Worm (Caenorhabditis elegans) whole organism, L4 larva: Measurements from ENCODE around the gene M106.8.
A peak's percentile ranks its signal among the peaks of the same experiment; 100 is the strongest.

Source experiments
- F49E8.2 ChIP-seq: sonication (generic microtip); optimal IDR thresholded peaks from 2 replicates; lab custom pipeline; 2016; ENCODE audit warnings: missing compliant biosample characterization, mild to moderate bottlenecking, missing genetic modification characterization, borderline replicate concordance
- T26A8.4 ChIP-seq: fragments of 200-800 bp; sonication (Bioruptor generic); IDR thresholded peaks from 2 replicates; pipeline ENCODE4 v1.3.6; 2022; ENCODE audit warnings: missing genetic modification characterization, missing compliant biosample characterization
- Y105C5A.15 ChIP-seq: fragments of 200-800 bp; sonication (Bioruptor generic); IDR thresholded peaks from 2 replicates; pipeline ENCODE4 v1.3.6; 2022; ENCODE audit warnings: missing genetic modification characterization, missing compliant biosample characterization
- ZK337.2 ChIP-seq: fragments of 200-800 bp; sonication (Bioruptor generic); IDR thresholded peaks from 2 replicates; pipeline ENCODE4 v1.3.6; 2022; ENCODE audit warnings: missing genetic modification reagents, missing genetic modification characterization, missing compliant biosample characterization
- ZK546.5 ChIP-seq, 2 experiments: sonication (generic microtip); optimal IDR thresholded peaks; 2 replicates each; lab custom pipeline; 2017; ENCODE audit warnings: missing biosample characterization in 2 of 2, missing genetic modification characterization in 2 of 2
- ama-1 ChIP-seq: fragments of 150-350 bp; optimal IDR thresholded peaks from 2 replicates; lab custom pipeline; 2014; ENCODE audit warnings: inconsistent platforms, mixed read lengths
- attf-4 ChIP-seq: sonication (generic microtip); optimal IDR thresholded peaks from 3 replicates; lab custom pipeline; 2017; ENCODE audit warnings: missing biosample characterization, missing genetic modification characterization
- ceh-20 ChIP-seq: fragments of 200-800 bp; sonication (Bioruptor generic); IDR thresholded peaks from 2 replicates; pipeline ENCODE4 v1.3.6; 2022; ENCODE audit warnings: missing genetic modification reagents, missing genetic modification characterization, missing compliant biosample characterization
- ceh-28 ChIP-seq: fragments of 150-350 bp; optimal IDR thresholded peaks from 2 replicates; lab custom pipeline; 2014; ENCODE audit warnings: missing biosample characterization, missing genetic modification reagents, missing genetic modification characterization
- ceh-32 ChIP-seq: sonication (generic microtip); optimal IDR thresholded peaks from 2 replicates; lab custom pipeline; 2016; ENCODE audit warnings: mild to moderate bottlenecking, missing genetic modification characterization, missing compliant biosample characterization; ENCODE audit not compliant: poor library complexity
- ceh-62 ChIP-seq: sonication (generic microtip); optimal IDR thresholded peaks from 2 replicates; lab custom pipeline; 2017; ENCODE audit warnings: missing biosample characterization, missing genetic modification characterization
- ceh-82 ChIP-seq: sonication (generic microtip); optimal IDR thresholded peaks from 2 replicates; lab custom pipeline; 2017; ENCODE audit warnings: missing biosample characterization, missing genetic modification characterization
- ces-1 ChIP-seq: fragments of 150-350 bp; sonication (generic microtip); optimal IDR thresholded peaks from 4 replicates; lab custom pipeline; 2014; ENCODE audit warnings: missing biosample characterization, missing genetic modification reagents, missing genetic modification characterization
- ctbp-1 ChIP-seq: fragments of 200-800 bp; sonication (Bioruptor generic); IDR thresholded peaks from 2 replicates; pipeline ENCODE4 v1.3.6; 2022; ENCODE audit warnings: missing genetic modification reagents, missing genetic modification characterization, missing compliant biosample characterization
- dmd-6 ChIP-seq: fragments of 200-800 bp; sonication (Bioruptor generic); IDR thresholded peaks from 2 replicates; pipeline ENCODE4 v1.3.6; 2022; ENCODE audit warnings: missing genetic modification reagents, missing genetic modification characterization, missing compliant biosample characterization
- dpl-1 ChIP-seq: fragments of 150-350 bp; optimal IDR thresholded peaks from 2 replicates; lab custom pipeline; 2014; ENCODE audit warnings: missing biosample characterization, missing genetic modification reagents, missing genetic modification characterization
- egl-43 ChIP-seq: fragments of 200-800 bp; sonication (Bioruptor generic); IDR thresholded peaks from 2 replicates; pipeline ENCODE4 v1.3.6; 2022; ENCODE audit warnings: missing genetic modification reagents, missing genetic modification characterization, missing compliant biosample characterization
- fos-1 ChIP-seq: fragments of 150-350 bp; optimal IDR thresholded peaks from 2 replicates; lab custom pipeline; 2014; ENCODE audit warnings: missing biosample characterization, missing genetic modification characterization
- gei-8 ChIP-seq: fragments of 200-800 bp; sonication (Bioruptor generic); optimal IDR thresholded peaks from 2 replicates; lab custom pipeline; 2018; ENCODE audit warnings: mild to moderate bottlenecking, missing genetic modification characterization, missing compliant biosample characterization
- hlh-11 ChIP-seq: fragments of 200-800 bp; sonication (Bioruptor generic); optimal IDR thresholded peaks from 2 replicates; lab custom pipeline; 2018; ENCODE audit warnings: mild to moderate bottlenecking, missing genetic modification characterization, missing compliant biosample characterization
- hlh-30 ChIP-seq: sonication (generic microtip); optimal IDR thresholded peaks from 2 replicates; lab custom pipeline; 2017; ENCODE audit warnings: antibody characterized with exemption, mild to moderate bottlenecking, missing genetic modification characterization, missing compliant biosample characterization; ENCODE audit not compliant: insufficient read depth
- jun-1 ChIP-seq: fragments of 150-350 bp; optimal IDR thresholded peaks from 2 replicates; lab custom pipeline; 2014; ENCODE audit warnings: missing biosample characterization, missing genetic modification reagents, missing genetic modification characterization
- lim-7 ChIP-seq: fragments of 200-800 bp; sonication (Bioruptor generic); IDR thresholded peaks from 2 replicates; pipeline ENCODE4 v1.3.6; 2022; ENCODE audit warnings: missing genetic modification characterization, missing compliant biosample characterization
- lin-1 ChIP-seq: fragments of 200-800 bp; sonication (Bioruptor generic); IDR thresholded peaks from 2 replicates; pipeline ENCODE4 v1.3.6; 2022; ENCODE audit warnings: missing genetic modification reagents, missing genetic modification characterization, missing compliant biosample characterization
- lin-15B ChIP-seq: fragments of 150-350 bp; sonication (generic microtip); optimal IDR thresholded peaks from 3 replicates; lab custom pipeline; 2014; ENCODE audit warnings: missing biosample characterization, missing genetic modification characterization
- lin-29 ChIP-seq: fragments of 200-800 bp; sonication (Bioruptor generic); IDR thresholded peaks from 2 replicates; pipeline ENCODE4 v1.3.6; 2022; ENCODE audit warnings: missing genetic modification reagents, missing genetic modification characterization, missing compliant biosample characterization
- lin-39 ChIP-seq: fragments of 150-350 bp; optimal IDR thresholded peaks from 2 replicates; lab custom pipeline; 2014; ENCODE audit warnings: missing biosample characterization, missing genetic modification reagents, missing genetic modification characterization
- lsy-2 ChIP-seq, 2 experiments: fragments of 150-350 bp in 1 of 2; sonication (generic microtip) in 1 of 2; optimal IDR thresholded peaks; 2 replicates each; lab custom pipeline; 2014 to 2017; ENCODE audit warnings: missing biosample characterization in 2 of 2, missing genetic modification characterization in 2 of 2
- madf-5 ChIP-seq, 2 experiments: fragments of 200-800 bp; sonication (Bioruptor generic); IDR thresholded peaks; 2 replicates each; pipeline ENCODE4 v1.3.6; 2022; ENCODE audit warnings: missing compliant biosample characterization in 2 of 2, missing genetic modification characterization in 2 of 2
- mdl-1 ChIP-seq, 2 experiments: fragments of 150-350 bp in 1 of 2; sonication (generic microtip) in 1 of 2; optimal IDR thresholded peaks; 2 replicates each; lab custom pipeline; 2014 to 2017; ENCODE audit warnings: missing biosample characterization in 2 of 2, missing genetic modification characterization in 2 of 2
- mdt-29 ChIP-seq: fragments of 200-800 bp; sonication (Bioruptor generic); IDR thresholded peaks from 2 replicates; pipeline ENCODE4 v1.3.6; 2022; ENCODE audit warnings: missing genetic modification reagents, missing genetic modification characterization, missing compliant biosample characterization
- mxl-2 ChIP-seq: fragments of 200-800 bp; sonication (Bioruptor generic); conservative IDR thresholded peaks from 2 replicates; pipeline ENCODE4 v1.3.6; 2022; ENCODE audit warnings: missing genetic modification reagents, missing genetic modification characterization, missing compliant biosample characterization
- nhr-10 ChIP-seq: fragments of 150-350 bp; optimal IDR thresholded peaks from 2 replicates; lab custom pipeline; 2014; ENCODE audit warnings: missing biosample characterization, missing genetic modification characterization
- nhr-102 ChIP-seq: sonication (generic microtip); optimal IDR thresholded peaks from 2 replicates; lab custom pipeline; 2016; ENCODE audit warnings: mild to moderate bottlenecking, missing genetic modification characterization, moderate library complexity, missing compliant biosample characterization
- nhr-11 ChIP-seq: fragments of 150-350 bp; optimal IDR thresholded peaks from 2 replicates; lab custom pipeline; 2014; ENCODE audit warnings: missing biosample characterization, missing genetic modification characterization
- nhr-237 ChIP-seq: sonication (generic microtip); optimal IDR thresholded peaks from 2 replicates; lab custom pipeline; 2017; ENCODE audit warnings: missing biosample characterization, missing genetic modification characterization
- nhr-25 ChIP-seq: sonication (generic microtip); optimal IDR thresholded peaks from 2 replicates; lab custom pipeline; 2017; ENCODE audit warnings: missing genetic modification characterization, mild to moderate bottlenecking, missing compliant biosample characterization, antibody characterized with exemption, moderate library complexity, borderline replicate concordance; ENCODE audit not compliant: insufficient read depth
- nhr-28 ChIP-seq: fragments of 150-350 bp; optimal IDR thresholded peaks from 2 replicates; lab custom pipeline; 2014; ENCODE audit warnings: missing biosample characterization, missing genetic modification characterization
- nhr-42 ChIP-seq: fragments of 200-800 bp; sonication (Bioruptor generic); IDR thresholded peaks from 2 replicates; pipeline ENCODE4 v1.3.6; 2022; ENCODE audit warnings: missing genetic modification characterization, missing compliant biosample characterization
- nhr-48 ChIP-seq: sonication (generic microtip); optimal IDR thresholded peaks from 2 replicates; lab custom pipeline; 2016; ENCODE audit warnings: mild to moderate bottlenecking, missing genetic modification characterization, missing compliant biosample characterization
- nhr-77 ChIP-seq: fragments of 150-350 bp; optimal IDR thresholded peaks from 2 replicates; lab custom pipeline; 2014; ENCODE audit warnings: missing biosample characterization, missing genetic modification characterization
- pqm-1 ChIP-seq: sonication (generic microtip); optimal IDR thresholded peaks from 2 replicates; lab custom pipeline; 2017; ENCODE audit warnings: missing biosample characterization, missing genetic modification characterization
- saeg-2 ChIP-seq: fragments of 200-800 bp; sonication (Bioruptor generic); IDR thresholded peaks from 2 replicates; pipeline ENCODE4 v1.3.6; 2022; ENCODE audit warnings: missing genetic modification reagents, missing genetic modification characterization, missing compliant biosample characterization
- sdz-12 ChIP-seq: fragments of 200-800 bp; sonication (Bioruptor generic); optimal IDR thresholded peaks from 2 replicates; lab custom pipeline; 2018; ENCODE audit warnings: mild to moderate bottlenecking, missing genetic modification characterization, missing compliant biosample characterization
- snpc-4 ChIP-seq: fragments of 150-350 bp; optimal IDR thresholded peaks from 2 replicates; lab custom pipeline; 2014; ENCODE audit warnings: missing biosample characterization, missing genetic modification characterization
- spr-1 ChIP-seq: sonication (generic microtip); optimal IDR thresholded peaks from 2 replicates; lab custom pipeline; 2016; ENCODE audit warnings: mild to moderate bottlenecking, missing genetic modification characterization, missing compliant biosample characterization
- tra-1 ChIP-seq: fragments of 200-800 bp; sonication (Bioruptor generic); IDR thresholded peaks from 2 replicates; pipeline ENCODE4 v1.3.6; 2022; ENCODE audit warnings: missing genetic modification reagents, missing genetic modification characterization, missing compliant biosample characterization
- unc-62 ChIP-seq, 3 experiments: fragments of 150-350 bp in 1 of 3; sonication (generic microtip); optimal IDR thresholded peaks in 2 of 3; peaks in 1 of 3; 1 replicate in 1 of 3; 2 replicates in 2 of 3; lab custom pipeline; 2014 to 2017; ENCODE audit warnings: missing biosample characterization in 3 of 3, missing genetic modification characterization in 3 of 3, missing genetic modification reagents in 3 of 3, missing genotype in 1 of 3
- zag-1 ChIP-seq: fragments of 150-350 bp; optimal IDR thresholded peaks from 2 replicates; lab custom pipeline; 2014; ENCODE audit warnings: missing biosample characterization, missing genetic modification characterization
- zfp-2 ChIP-seq: sonication (generic microtip); optimal IDR thresholded peaks from 2 replicates; lab custom pipeline; 2016; ENCODE audit warnings: mild to moderate bottlenecking, missing genetic modification characterization, missing compliant biosample characterization
- zfp-3 ChIP-seq: fragments of 200-800 bp; sonication (Bioruptor generic); conservative IDR thresholded peaks from 2 replicates; pipeline ENCODE4 v1.3.6; 2022; ENCODE audit warnings: missing genetic modification reagents, missing genetic modification characterization, missing compliant biosample characterization
- zip-11 ChIP-seq: fragments of 200-800 bp; sonication (Bioruptor generic); IDR thresholded peaks from 2 replicates; pipeline ENCODE4 v1.3.6; 2022; ENCODE audit warnings: missing genetic modification characterization, missing compliant biosample characterization

M106.8 gene

DNA sequence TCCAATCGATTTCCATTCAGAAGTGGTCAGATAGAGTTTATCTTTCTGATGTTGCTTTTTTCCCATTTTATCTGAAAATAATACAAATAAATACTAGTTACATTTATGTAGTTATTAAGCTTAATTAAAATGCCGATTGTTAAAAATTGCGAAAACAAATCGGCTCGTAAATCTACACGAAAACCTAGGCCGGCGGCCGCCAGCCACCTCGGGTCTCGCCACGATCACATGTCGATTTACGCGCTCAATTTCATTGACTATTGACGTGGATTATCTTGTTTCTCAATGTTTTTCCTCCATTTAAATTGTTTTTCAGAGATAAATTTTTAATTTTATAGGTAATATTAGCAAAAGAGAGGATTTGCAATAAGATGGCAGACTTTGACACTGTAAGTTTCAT lies 29.1 kb upstream of the M106.8 start, which contains the start of the genes cyn-4 and copz-1 (continued):
- no peak for TF ChIP-seq egl-43 (GFP tag; lab: Robert Waterston, UW)
- no peak for TF ChIP-seq lin-29 (GFP tag; lab: Robert Waterston, UW)
- peak; percentile 32; the same call in 1 of the 2 replicates for TF ChIP-seq dmd-6 (GFP tag; lab: Robert Waterston, UW)
- TF ChIP-seq ces-1 (GFP tag; lab: Kevin White, UChicago): peak; percentile 0
- TF ChIP-seq nhr-77 (tag; lab: Kevin White, UChicago): peak; percentile 3
- no peak for TF ChIP-seq attf-4 (tag; lab: Kevin White, UChicago)
- TF ChIP-seq hlh-30 (tag; lab: Kevin White, UChicago): peak; percentile 80
- no peak for TF ChIP-seq lin-1 (GFP tag; lab: Robert Waterston, UW)
- TF ChIP-seq lim-7 (GFP tag; lab: Robert Waterston, UW): no peak
- TF ChIP-seq gei-8 (GFP tag; lab: Kevin White, UChicago): no peak
- no peak for TF ChIP-seq ceh-20 (GFP tag; lab: Robert Waterston, UW)
- no peak for TF ChIP-seq T26A8.4 (GFP tag; lab: Robert Waterston, UW)
- TF ChIP-seq lin-15B: no peak
- no peak for TF ChIP-seq zag-1 (tag; lab: Kevin White, UChicago)
- no peak for TF ChIP-seq ZK546.5 (tag; optimal IDR thresholded peaks at IDR 0.05; lab: Kevin White, UChicago)
- no peak for TF ChIP-seq Y105C5A.15
- no peak for TF ChIP-seq nhr-10
- no peak for TF ChIP-seq mxl-2 (GFP tag; lab: Robert Waterston, UW)
- TF ChIP-seq F49E8.2: no peak
- TF ChIP-seq ZK337.2 (GFP tag; lab: Robert Waterston, UW): peak; percentile 76
- no peak for TF ChIP-seq lin-39 (tag; lab: Kevin White, UChicago)
- TF ChIP-seq fos-1 (tag; lab: Kevin White, UChicago): no peak
- no peak for TF ChIP-seq tra-1 (GFP tag; lab: Robert Waterston, UW)
- peak; percentile 50 for TF ChIP-seq nhr-28 (tag; lab: Kevin White, UChicago)
- no peak for TF ChIP-seq zfp-3 (GFP tag; lab: Robert Waterston, UW)
- no peak for TF ChIP-seq ceh-82
- peak; percentile 81 for TF ChIP-seq dpl-1 (GFP tag; lab: Kevin White, UChicago)
- TF ChIP-seq lsy-2 (tag; optimal IDR thresholded peaks at IDR 0.05; lab: Kevin White, UChicago): peak; percentile 50 to 94
- peak; percentile 15 for TF ChIP-seq nhr-25 (tag; lab: Kevin White, UChicago)
- TF ChIP-seq ceh-28 (tag; lab: Kevin White, UChicago): no peak
- no peak for TF ChIP-seq nhr-42
- no peak for TF ChIP-seq pqm-1
- TF ChIP-seq nhr-11 (tag; lab: Kevin White, UChicago): no peak
- TF ChIP-seq zfp-2 (tag; lab: Kevin White, UChicago): no peak
- TF ChIP-seq unc-62 (GFP tag; optimal IDR thresholded peaks at IDR 0.05 in 1 of 2; lab: Kevin White, UChicago): no peak
- TF ChIP-seq unc-62 (tag; optimal IDR thresholded peaks at IDR 0.05; lab: Kevin White, UChicago): no peak
- TF ChIP-seq nhr-102: no peak
- no peak for TF ChIP-seq madf-5 (GFP tag; IDR thresholded peaks at IDR 0.05; lab: Robert Waterston, UW)
- peak; percentile 10 for TF ChIP-seq spr-1 (tag; lab: Kevin White, UChicago)
- TF ChIP-seq nhr-48 (tag; lab: Kevin White, UChicago): no peak
- no peak for TF ChIP-seq ctbp-1 (GFP tag; lab: Robert Waterston, UW)
- no peak for TF ChIP-seq mdt-29 (GFP tag; lab: Robert Waterston, UW)
- peak; percentile 68 for TF ChIP-seq hlh-11 (tag; lab: Kevin White, UChicago)
- TF ChIP-seq snpc-4 (tag; lab: Kevin White, UChicago): no peak
- TF ChIP-seq jun-1 (tag; lab: Kevin White, UChicago): no peak
- TF ChIP-seq ceh-62 (tag; lab: Kevin White, UChicago): no peak
- no peak for TF ChIP-seq nhr-237 (tag; lab: Kevin White, UChicago)
- no peak for TF ChIP-seq saeg-2 (GFP tag; lab: Robert Waterston, UW)
- TF ChIP-seq ceh-32: no peak
- TF ChIP-seq mdl-1 (tag; optimal IDR thresholded peaks at IDR 0.05; lab: Kevin White, UChicago): no peak
- TF ChIP-seq sdz-12 (GFP tag; lab: Kevin White, UChicago): no peak
- no peak for TF ChIP-seq ama-1 (lab: Kevin White, UChicago)
- no peak for TF ChIP-seq zip-11 (GFP tag; lab: Robert Waterston, UW)
